Fruit fly (Drosophila melanogaster) whole organism, embryonic: Measurements from ENCODE around the gene mmy.

ENCODE experiments used
- Aef1 ChIP-seq: fragments of 200-800 bp; sonication (Bioruptor generic); IDR thresholded peaks from 3 replicates; pipeline ENCODE4 v1.3.6; 2022; ENCODE audit warnings: missing biosample characterization, missing genetic modification characterization
- Awh ChIP-seq: fragments of 200-800 bp; sonication (Bioruptor generic); IDR thresholded peaks from 2 replicates; pipeline ENCODE4, ENCODE4 v1.3.6; 2022; ENCODE audit warnings: missing biosample characterization, missing genetic modification characterization
- BEAF-32 ChIP-seq: fragments of 200-800 bp; sonication (Bioruptor generic); optimal IDR thresholded peaks from 3 replicates; lab custom pipeline; 2017; ENCODE audit warnings: missing biosample characterization, missing genetic modification characterization, mild to moderate bottlenecking, moderate library complexity, missing genetic modification reagents
- Bdp1 ChIP-seq: fragments of 200-800 bp; sonication (Bioruptor generic); optimal IDR thresholded peaks from 3 replicates; lab custom pipeline; 2016; ENCODE audit warnings: missing biosample characterization, missing genetic modification characterization
- CG10209 ChIP-seq: fragments of 200-800 bp; sonication (Bioruptor generic); optimal IDR thresholded peaks from 3 replicates; lab custom pipeline; 2017; ENCODE audit warnings: missing biosample characterization, mild to moderate bottlenecking, missing genetic modification characterization, missing genetic modification reagents
- CG10654 ChIP-seq: fragments of 200-800 bp; sonication (Bioruptor generic); optimal IDR thresholded peaks from 2 replicates; lab custom pipeline; 2016; ENCODE audit warnings: missing biosample characterization, missing genetic modification characterization
- CG11085 ChIP-seq: fragments of 200-800 bp; sonication (Bioruptor generic); IDR thresholded peaks from 2 replicates; pipeline ENCODE4 v1.3.6; 2022; ENCODE audit warnings: missing biosample characterization, missing genetic modification characterization
- CG11560 ChIP-seq: fragments of 200-800 bp; sonication (Bioruptor generic); IDR thresholded peaks from 3 replicates; pipeline ENCODE4 v1.3.6; 2022; ENCODE audit warnings: missing biosample characterization, missing genetic modification characterization
- CG13296 ChIP-seq: fragments of 200-800 bp; sonication (Bioruptor generic); optimal IDR thresholded peaks from 3 replicates; lab custom pipeline; 2018; ENCODE audit warnings: missing biosample characterization, mild to moderate bottlenecking, missing genetic modification characterization
- CG13624 ChIP-seq: fragments of 200-800 bp; sonication (Bioruptor generic); optimal IDR thresholded peaks from 2 replicates; lab custom pipeline; 2016; ENCODE audit warnings: missing biosample characterization, missing genetic modification characterization
- CG1832 ChIP-seq: fragments of 200-800 bp; sonication (Bioruptor generic); optimal IDR thresholded peaks from 2 replicates; lab custom pipeline; 2017; ENCODE audit warnings: missing biosample characterization, mild to moderate bottlenecking, missing genetic modification characterization, inconsistent platforms
- CG2120 ChIP-seq: fragments of 200-800 bp; sonication (Bioruptor generic); optimal IDR thresholded peaks from 3 replicates; lab custom pipeline; 2016; ENCODE audit warnings: missing biosample characterization, missing genetic modification characterization
- CG31441 ChIP-seq: fragments of 200-800 bp; sonication (Bioruptor generic); IDR thresholded peaks from 2 replicates; pipeline ENCODE4 v1.3.6; 2022; ENCODE audit warnings: missing biosample characterization, missing genetic modification characterization
- CG3847 ChIP-seq: fragments of 200-800 bp; sonication (Bioruptor generic); IDR thresholded peaks from 2 replicates; pipeline ENCODE4 v1.3.6; 2022; ENCODE audit warnings: missing biosample characterization, missing genetic modification characterization
- CG4707 ChIP-seq: fragments of 200-800 bp; sonication (Bioruptor generic); optimal IDR thresholded peaks from 2 replicates; lab custom pipeline; 2018; ENCODE audit warnings: missing biosample characterization, mild to moderate bottlenecking, missing genetic modification characterization, moderate library complexity
- CTCF ChIP-seq: fragments of 200-800 bp; sonication (Bioruptor generic); optimal IDR thresholded peaks from 2 replicates; lab custom pipeline; 2017; ENCODE audit warnings: missing biosample characterization, mild to moderate bottlenecking, missing genetic modification characterization, moderate library complexity
- Dbx ChIP-seq: fragments of 200-800 bp; sonication (Bioruptor generic); IDR thresholded peaks from 3 replicates; pipeline ENCODE4 v1.3.6; 2022; ENCODE audit warnings: missing biosample characterization, missing genetic modification characterization
- HLH4C ChIP-seq: fragments of 200-800 bp; sonication (Bioruptor generic); IDR thresholded peaks from 3 replicates; pipeline ENCODE4 v1.3.6; 2022; ENCODE audit warnings: missing biosample characterization, missing genetic modification characterization; ENCODE audit not compliant: partially characterized antibody
- Hsf ChIP-seq: fragments of 200-800 bp; sonication (Bioruptor generic); optimal IDR thresholded peaks from 3 replicates; lab custom pipeline; 2016; ENCODE audit warnings: missing biosample characterization, missing genetic modification characterization
- Lhr ChIP-seq: fragments of 200-800 bp; sonication (Bioruptor generic); optimal IDR thresholded peaks from 3 replicates; lab custom pipeline; 2017; ENCODE audit warnings: mild to moderate bottlenecking, missing biosample characterization, missing genetic modification reagents, missing genetic modification characterization
- MTF-1 ChIP-seq: fragments of 200-800 bp; sonication (Bioruptor generic); optimal IDR thresholded peaks from 2 replicates; lab custom pipeline; 2018; ENCODE audit warnings: missing biosample characterization, mild to moderate bottlenecking, missing genetic modification characterization, borderline replicate concordance
- Optix ChIP-seq: fragments of 200-800 bp; sonication (Bioruptor generic); IDR thresholded peaks from 3 replicates; pipeline ENCODE4 v1.3.6; 2022; ENCODE audit warnings: missing biosample characterization, missing genetic modification characterization
- Sox100B ChIP-seq: fragments of 200-800 bp; sonication (Bioruptor generic); optimal IDR thresholded peaks from 3 replicates; lab custom pipeline; 2018; ENCODE audit warnings: missing biosample characterization, mild to moderate bottlenecking, missing genetic modification characterization
- TFAM ChIP-seq: fragments of 200-800 bp; sonication (Bioruptor generic); optimal IDR thresholded peaks from 2 replicates; lab custom pipeline; 2017; ENCODE audit warnings: missing biosample characterization, missing genetic modification characterization, inconsistent platforms
- Tbp ChIP-seq: fragments of >200 bp; optimal IDR thresholded peaks from 2 replicates; lab custom pipeline; 2018; ENCODE audit warnings: missing biosample characterization, missing genetic modification characterization
- Xrp1 ChIP-seq: fragments of 200-800 bp; sonication (Bioruptor generic); IDR thresholded peaks from 2 replicates; pipeline ENCODE4 v1.3.6; 2022; ENCODE audit warnings: missing biosample characterization, missing genetic modification characterization
- YL-1 ChIP-seq: fragments of 200-800 bp; sonication (Bioruptor generic); optimal IDR thresholded peaks from 3 replicates; lab custom pipeline; 2017; ENCODE audit warnings: missing biosample characterization, mild to moderate bottlenecking, missing genetic modification characterization
- aop ChIP-seq: fragments of 200-800 bp; sonication (Bioruptor generic); IDR thresholded peaks from 2 replicates; pipeline ENCODE4 v1.3.6; 2022; ENCODE audit warnings: missing biosample characterization, missing genetic modification characterization
- ase ChIP-seq: fragments of 200-800 bp; sonication (Bioruptor generic); IDR thresholded peaks from 3 replicates; pipeline ENCODE4 v1.3.6; 2022; ENCODE audit warnings: missing biosample characterization, missing genetic modification characterization
- az2 ChIP-seq: fragments of 200-800 bp; sonication (Bioruptor generic); optimal IDR thresholded peaks from 3 replicates; lab custom pipeline; 2016; ENCODE audit warnings: missing biosample characterization, missing genetic modification characterization
- cad ChIP-seq: fragments of >200 bp; optimal IDR thresholded peaks from 2 replicates; lab custom pipeline; 2017; ENCODE audit warnings: missing biosample characterization, missing genetic modification characterization
- chm ChIP-seq: fragments of 200-800 bp; sonication (Bioruptor generic); IDR thresholded peaks from 2 replicates; pipeline ENCODE4 v1.3.6; 2022; ENCODE audit warnings: missing biosample characterization, missing genetic modification characterization
- crp ChIP-seq, 2 experiments: fragments of 200-800 bp; sonication (Bioruptor generic); optimal IDR thresholded peaks; 2 replicates in 1 of 2; 3 replicates in 1 of 2; lab custom pipeline; 2017; ENCODE audit warnings: missing biosample characterization in 2 of 2, missing genetic modification characterization in 2 of 2, mild to moderate bottlenecking in 1 of 2, moderate library complexity in 1 of 2
- disco-r ChIP-seq: fragments of 200-800 bp; sonication (Bioruptor generic); optimal IDR thresholded peaks from 2 replicates; lab custom pipeline; 2016; ENCODE audit warnings: missing biosample characterization, missing genetic modification characterization
- emc ChIP-seq: fragments of 200-800 bp; sonication (Bioruptor generic); optimal IDR thresholded peaks from 2 replicates; lab custom pipeline; 2016; ENCODE audit warnings: missing biosample characterization, missing genetic modification characterization
- fd96Cb ChIP-seq: fragments of 200-800 bp; sonication (Bioruptor generic); optimal IDR thresholded peaks from 2 replicates; lab custom pipeline; 2018; ENCODE audit warnings: missing biosample characterization, mild to moderate bottlenecking, missing genetic modification characterization, moderate library complexity
- gce ChIP-seq: fragments of 200-800 bp; sonication (Bioruptor generic); IDR thresholded peaks from 3 replicates; pipeline ENCODE4 v1.3.6; 2022; ENCODE audit warnings: missing biosample characterization, missing genetic modification characterization
- gt ChIP-seq: fragments of 200-800 bp; sonication (Bioruptor generic); IDR thresholded peaks from 2 replicates; pipeline ENCODE4 v1.3.6; 2022; ENCODE audit warnings: missing biosample characterization, missing genetic modification characterization
- hbn ChIP-seq: fragments of 200-800 bp; sonication (Bioruptor generic); IDR thresholded peaks from 2 replicates; pipeline ENCODE4 v1.3.6; 2022; ENCODE audit warnings: missing biosample characterization, missing genetic modification characterization; ENCODE audit not compliant: partially characterized antibody
- lov ChIP-seq, 2 experiments: fragments of 200-800 bp in 1 of 2; fragments of >200 bp in 1 of 2; sonication (Bioruptor generic) in 1 of 2; IDR thresholded peaks in 1 of 2; optimal IDR thresholded peaks in 1 of 2; 2 replicates in 1 of 2; 3 replicates in 1 of 2; pipeline versions ENCODE4 v1.3.6 to Lab custom; 2017 to 2022; ENCODE audit warnings: missing biosample characterization in 1 of 2, missing genetic modification characterization in 1 of 2
- mirr ChIP-seq: fragments of 200-800 bp; sonication (Bioruptor generic); optimal IDR thresholded peaks from 3 replicates; lab custom pipeline; 2018; ENCODE audit warnings: missing biosample characterization, mild to moderate bottlenecking, missing genetic modification characterization
- pan ChIP-seq, 4 experiments: fragments of >200 bp in 3 of 4; fragments of 200-800 bp in 1 of 4; sonication (Bioruptor generic) in 1 of 4; optimal IDR thresholded peaks in 3 of 4; IDR thresholded peaks in 1 of 4; 2 replicates each; pipeline versions ENCODE4 v1.3.6 to Lab custom; 2017 to 2022; ENCODE audit warnings: missing biosample characterization in 2 of 4, missing genetic modification characterization in 2 of 4, mixed read lengths in 1 of 4
- shn ChIP-seq: fragments of 200-800 bp; sonication (Bioruptor generic); optimal IDR thresholded peaks from 3 replicates; lab custom pipeline; 2016; ENCODE audit warnings: missing biosample characterization, missing genetic modification characterization
- sim ChIP-seq: fragments of 200-800 bp; sonication (Bioruptor generic); IDR thresholded peaks from 2 replicates; pipeline ENCODE4 v1.3.6; 2022; ENCODE audit warnings: missing biosample characterization, missing genetic modification characterization
- stc ChIP-seq: fragments of 200-800 bp; sonication (Bioruptor generic); IDR thresholded peaks from 2 replicates; pipeline ENCODE4 v1.3.6; 2022; ENCODE audit warnings: missing biosample characterization, missing genetic modification characterization
- tll ChIP-seq, 2 experiments: fragments of 200-800 bp in 1 of 2; fragments of >200 bp in 1 of 2; sonication (Bioruptor generic) in 1 of 2; optimal IDR thresholded peaks; 2 replicates each; lab custom pipeline; 2017 to 2019; ENCODE audit warnings: missing biosample characterization in 2 of 2, missing genetic modification characterization in 2 of 2, mild to moderate bottlenecking in 1 of 2, moderate library complexity in 1 of 2
- tx ChIP-seq: fragments of 200-800 bp; sonication (Bioruptor generic); optimal IDR thresholded peaks from 2 replicates; lab custom pipeline; 2016; ENCODE audit warnings: missing biosample characterization, missing genetic modification characterization
- wek ChIP-seq: fragments of 200-800 bp; sonication (Bioruptor generic); optimal IDR thresholded peaks from 3 replicates; lab custom pipeline; 2018; ENCODE audit warnings: missing biosample characterization, mild to moderate bottlenecking, missing genetic modification characterization, moderate library complexity
- zen ChIP-seq: fragments of 200-800 bp; sonication (Bioruptor generic); optimal IDR thresholded peaks from 3 replicates; lab custom pipeline; 2018; ENCODE audit warnings: missing biosample characterization, mild to moderate bottlenecking, missing genetic modification characterization, moderate library complexity
- zfh1 ChIP-seq: fragments of 200-800 bp; sonication (Bioruptor generic); IDR thresholded peaks from 3 replicates; pipeline ENCODE4 v1.3.6; 2022; ENCODE audit warnings: missing biosample characterization, missing genetic modification characterization

mmy gene

DNA sequence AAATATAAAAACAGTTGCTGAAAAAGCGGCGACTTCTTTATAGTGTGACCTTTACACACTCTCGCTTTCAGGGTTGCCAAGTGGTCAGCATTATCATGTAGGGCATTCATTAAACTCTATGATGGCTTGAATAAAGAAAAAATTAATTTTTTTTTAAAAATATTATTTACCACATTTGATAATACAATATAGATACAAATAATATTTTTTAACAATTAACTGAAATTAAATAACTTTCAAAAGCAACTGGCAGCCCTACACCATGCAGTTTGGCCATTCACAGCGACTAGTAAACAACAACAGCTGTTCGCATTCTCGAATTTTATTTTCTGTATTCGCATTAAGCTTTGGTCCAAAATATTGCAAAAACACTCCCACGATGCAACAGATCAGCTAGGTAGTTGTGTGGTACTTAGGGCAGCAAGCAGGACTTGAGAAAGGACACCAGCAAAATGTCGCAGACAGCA is 17.1 kb upstream of the mmy start, which contains the start of the genes Phf5a and CG31638 (continued):
- TF ChIP-seq Hsf (GFP tag; lab: Kevin White, UChicago) (peak; percentile 28), YL-1 (peak; percentile 92), pan (optimal IDR thresholded peaks at IDR 0.05; lab: Kevin White, UChicago) (no peak), pan (GFP tag; optimal IDR thresholded peaks at IDR 0.05 in 1 of 2, IDR thresholded peaks at IDR 0.05 in 1 of 2) (peak in 1 of 2 experiments; percentile 98), Xrp1 (GFP tag; lab: Robert Waterston, UW) (peak; percentile 98), CG2120 (peak; percentile 93), tll (GFP tag; optimal IDR thresholded peaks at IDR 0.05; lab: Kevin White, UChicago) (peak in 1 of 2 experiments; percentile 46), cad (GFP tag; lab: Kevin White, UChicago) (no peak), hbn (GFP tag; lab: Robert Waterston, UW) (peak; percentile 47; the same call in 1 of the 2 replicates), Lhr (GFP tag; lab: Kevin White, UChicago) (peak; percentile 78), ase (GFP tag; lab: Robert Waterston, UW) (peak; percentile 97), zfh1 (GFP tag; lab: Robert Waterston, UW) (peak; percentile 70), CG11085 (GFP tag; lab: Robert Waterston, UW) (peak; percentile 97), gt (GFP tag; lab: Robert Waterston, UW) (peak; percentile 93), CG3847 (GFP tag; lab: Robert Waterston, UW) (peak; percentile 90), emc (GFP tag; lab: Kevin White, UChicago) (no peak), mirr (peak; percentile 70), sim (GFP tag; lab: Robert Waterston, UW) (no peak), CG4707 (GFP tag; lab: Kevin White, UChicago) (peak; percentile 49), CG13624 (GFP tag; lab: Kevin White, UChicago) (no peak), tx (GFP tag; lab: Kevin White, UChicago) (peak; percentile 76), CG31441 (GFP tag; lab: Robert Waterston, UW) (peak; percentile 97), Awh (GFP tag; lab: Robert Waterston, UW) (peak; percentile 95), lov (optimal IDR thresholded peaks at IDR 0.05; lab: Kevin White, UChicago) (no peak), lov (GFP tag; IDR thresholded peaks at IDR 0.05; lab: Robert Waterston, UW) (peak; percentile 94), az2 (GFP tag; lab: Kevin White, UChicago) (peak; percentile 90), Bdp1 (GFP tag; lab: Kevin White, UChicago) (peak; percentile 85), CG11560 (tag; lab: Robert Waterston, UW) (no peak), wek (GFP tag; lab: Kevin White, UChicago) (peak; percentile 91), CG13296 (GFP tag; lab: Kevin White, UChicago) (peak; percentile 92), TFAM (GFP tag; lab: Kevin White, UChicago) (peak; percentile 69), BEAF-32 (GFP tag; lab: Kevin White, UChicago) (peak; percentile 30), CG10654 (GFP tag; lab: Kevin White, UChicago) (peak; percentile 96), CG10209 (peak; percentile 88), CG1832 (no peak), zen (peak; percentile 98), MTF-1 (GFP tag; lab: Kevin White, UChicago) (peak; percentile 89), shn (peak; percentile 58), HLH4C (GFP tag; lab: Robert Waterston, UW) (no peak), Sox100B (GFP tag; lab: Kevin White, UChicago) (no peak), chm (peak; percentile 77), crp (GFP tag; optimal IDR thresholded peaks at IDR 0.05; lab: Kevin White, UChicago) (peak; percentile 57 to 93), disco-r (GFP tag; lab: Kevin White, UChicago) (peak; percentile 39), stc (GFP tag; lab: Robert Waterston, UW) (peak; percentile 95), Tbp (no peak), fd96Cb (tag; lab: Kevin White, UChicago) (peak; percentile 97), aop (no peak), Aef1 (GFP tag; lab: Robert Waterston, UW) (peak; percentile 51; the same call in 2 of the 3 replicates), CTCF (peak; percentile 46), gce (GFP tag; lab: Robert Waterston, UW) (peak; percentile 95), Optix (GFP tag; lab: Robert Waterston, UW) (peak; percentile 89), Dbx (peak; percentile 54; the same call in 2 of the 3 replicates)
